Worm (Caenorhabditis elegans) whole organism, young adult: Measurements from ENCODE around the gene vha-15.

ENCODE experiments used
- B0019.2 ChIP-seq: fragments of 200-800 bp; sonication (Bioruptor generic); conservative IDR thresholded peaks from 2 replicates; pipeline ENCODE4 v1.3.6; 2022; ENCODE audit warnings: missing genetic modification reagents, missing genetic modification characterization, missing compliant biosample characterization
- B0035.1 ChIP-seq: sonication (generic microtip); optimal IDR thresholded peaks from 2 replicates; lab custom pipeline; 2016; ENCODE audit warnings: missing genetic modification characterization, mild to moderate bottlenecking, missing compliant biosample characterization, missing genotype, missing genetic modification reagents
- B0261.1 ChIP-seq: sonication (generic microtip); optimal IDR thresholded peaks from 2 replicates; lab custom pipeline; 2016; ENCODE audit warnings: mild to moderate bottlenecking, missing genetic modification characterization, moderate library complexity, missing compliant biosample characterization
- C17E4.6 ChIP-seq: fragments of 200-800 bp; sonication (Bioruptor generic); IDR thresholded peaks from 2 replicates; pipeline ENCODE4 v1.3.6; 2022; ENCODE audit warnings: missing genetic modification reagents, missing genetic modification characterization, missing compliant biosample characterization
- F10E7.11 ChIP-seq: sonication (generic microtip); optimal IDR thresholded peaks from 2 replicates; lab custom pipeline; 2017; ENCODE audit warnings: mild to moderate bottlenecking, missing genetic modification characterization, moderate library complexity, missing compliant biosample characterization
- F57A8.1 ChIP-seq: fragments of 200-800 bp; sonication (Bioruptor generic); optimal IDR thresholded peaks from 2 replicates; lab custom pipeline; 2018; ENCODE audit warnings: mild to moderate bottlenecking, missing genetic modification characterization, moderate library complexity, missing compliant biosample characterization
- F57C9.4 ChIP-seq: sonication (generic microtip); optimal IDR thresholded peaks from 2 replicates; lab custom pipeline; 2017; ENCODE audit warnings: mild to moderate bottlenecking, missing genetic modification characterization, missing compliant biosample characterization
- Y53F4B.3 ChIP-seq: fragments of 200-800 bp; sonication (Bioruptor generic); IDR thresholded peaks from 2 replicates; pipeline ENCODE4 v1.3.6; 2022; ENCODE audit warnings: missing genetic modification reagents, missing genetic modification characterization, missing compliant biosample characterization
- Y53G8AR.9 ChIP-seq: fragments of 200-800 bp; sonication (Bioruptor generic); conservative IDR thresholded peaks from 2 replicates; pipeline ENCODE4 v1.3.6; 2022; ENCODE audit warnings: missing genetic modification reagents, missing genetic modification characterization, missing compliant biosample characterization
- Y79H2A.3 ChIP-seq: fragments of 200-800 bp; sonication (Bioruptor generic); conservative IDR thresholded peaks from 2 replicates; pipeline ENCODE4 v1.3.6; 2022; ENCODE audit warnings: missing genetic modification reagents, missing genetic modification characterization, missing compliant biosample characterization
- Y95B8A.8 ChIP-seq: fragments of 200-800 bp; sonication (Bioruptor generic); IDR thresholded peaks from 2 replicates; pipeline ENCODE4 v1.3.6; 2022; ENCODE audit warnings: missing genetic modification reagents, missing genetic modification characterization, missing compliant biosample characterization
- akir-1 ChIP-seq: fragments of 200-800 bp; sonication (Bioruptor generic); optimal IDR thresholded peaks from 2 replicates; lab custom pipeline; 2018; ENCODE audit warnings: mild to moderate bottlenecking, missing genetic modification characterization, moderate library complexity, missing compliant biosample characterization
- ama-1 ChIP-seq, 3 experiments: fragments of 150-350 bp in 1 of 3; sonication (generic microtip) in 2 of 3; optimal IDR thresholded peaks; 2 replicates each; lab custom pipeline; 2014 to 2018; ENCODE audit warnings: missing biosample characterization in 2 of 3, missing genetic modification characterization in 2 of 3, missing genetic modification reagents in 2 of 3
- attf-3 ChIP-seq: fragments of 200-800 bp; sonication (Bioruptor generic); conservative IDR thresholded peaks from 2 replicates; pipeline ENCODE4 v1.3.6; 2022; ENCODE audit warnings: missing genetic modification reagents, missing genetic modification characterization, missing compliant biosample characterization
- bed-1 ChIP-seq: fragments of 200-800 bp; sonication (Bioruptor generic); IDR thresholded peaks from 2 replicates; pipeline ENCODE4 v1.3.6; 2022; ENCODE audit warnings: missing genetic modification reagents, missing genetic modification characterization, missing compliant biosample characterization
- ccch-3 ChIP-seq: fragments of 200-800 bp; sonication (Bioruptor generic); optimal IDR thresholded peaks from 2 replicates; lab custom pipeline; 2018; ENCODE audit warnings: mild to moderate bottlenecking, missing genetic modification characterization, missing compliant biosample characterization
- cebp-1 ChIP-seq, 2 experiments: fragments of 200-800 bp in 1 of 2; sonication (Bioruptor generic) in 1 of 2; sonication (generic microtip) in 1 of 2; IDR thresholded peaks in 1 of 2; optimal IDR thresholded peaks in 1 of 2; 2 replicates each; pipeline versions ENCODE4 v1.3.6 to Lab custom; 2017 to 2022; ENCODE audit warnings: missing compliant biosample characterization in 2 of 2, missing genetic modification characterization in 2 of 2, mild to moderate bottlenecking in 1 of 2, missing genetic modification reagents in 1 of 2, moderate library complexity in 1 of 2
- ceh-100 ChIP-seq: fragments of 200-800 bp; sonication (Bioruptor generic); IDR thresholded peaks from 2 replicates; pipeline ENCODE4 v1.3.6; 2022; ENCODE audit warnings: missing genetic modification reagents, missing genetic modification characterization, missing compliant biosample characterization
- ceh-58 ChIP-seq: fragments of 200-800 bp; sonication (Bioruptor generic); IDR thresholded peaks from 2 replicates; pipeline ENCODE4 v1.3.6; 2022; ENCODE audit warnings: missing genetic modification characterization, missing compliant biosample characterization
- efl-1 ChIP-seq: fragments of 150-350 bp; optimal IDR thresholded peaks from 2 replicates; lab custom pipeline; 2014; ENCODE audit warnings: missing biosample characterization, missing genetic modification reagents, missing genetic modification characterization
- egl-18 ChIP-seq: fragments of 200-800 bp; sonication (Bioruptor generic); IDR thresholded peaks from 2 replicates; pipeline ENCODE4 v1.3.6; 2022; ENCODE audit warnings: missing genetic modification reagents, missing genetic modification characterization, missing compliant biosample characterization
- ekl-4 ChIP-seq: fragments of 200-800 bp; sonication (Bioruptor generic); IDR thresholded peaks from 2 replicates; pipeline ENCODE4 v1.3.6; 2022; ENCODE audit warnings: missing genetic modification reagents, missing genetic modification characterization, missing compliant biosample characterization
- fkh-3 ChIP-seq: sonication (generic microtip); optimal IDR thresholded peaks from 2 replicates; lab custom pipeline; 2016; ENCODE audit warnings: mild to moderate bottlenecking, missing genetic modification characterization, missing compliant biosample characterization
- gei-17 ChIP-seq: fragments of 200-800 bp; sonication (Bioruptor generic); optimal IDR thresholded peaks from 2 replicates; lab custom pipeline; 2018; ENCODE audit warnings: mild to moderate bottlenecking, missing genetic modification characterization, missing compliant biosample characterization
- him-1 ChIP-seq: sonication (generic microtip); optimal IDR thresholded peaks from 2 replicates; lab custom pipeline; 2016; ENCODE audit warnings: missing genotype, missing genetic modification reagents, missing genetic modification characterization, missing compliant biosample characterization
- hlh-12 ChIP-seq: sonication (generic microtip); optimal IDR thresholded peaks from 2 replicates; lab custom pipeline; 2016; ENCODE audit warnings: missing genetic modification characterization, missing compliant biosample characterization
- hlh-26 ChIP-seq: fragments of 200-800 bp; sonication (Bioruptor generic); conservative IDR thresholded peaks from 2 replicates; pipeline ENCODE4 v1.3.6; 2022; ENCODE audit warnings: missing genetic modification reagents, missing genetic modification characterization, missing compliant biosample characterization
- let-526 ChIP-seq: fragments of 200-800 bp; sonication (Bioruptor generic); IDR thresholded peaks from 2 replicates; pipeline ENCODE4 v1.3.6; 2022; ENCODE audit warnings: missing genetic modification reagents, missing genetic modification characterization, missing compliant biosample characterization
- lin-35 ChIP-seq, 3 experiments: fragments of 150-350 bp in 2 of 3; sonication (generic microtip) in 1 of 3; optimal IDR thresholded peaks; 2 replicates each; lab custom pipeline; 2014 to 2018; ENCODE audit warnings: missing biosample characterization in 3 of 3, missing genetic modification characterization in 3 of 3, missing genetic modification reagents in 3 of 3
- madf-3 ChIP-seq: fragments of 200-800 bp; sonication (Bioruptor generic); IDR thresholded peaks from 2 replicates; pipeline ENCODE4 v1.3.6; 2022; ENCODE audit warnings: missing genetic modification reagents, missing genetic modification characterization, missing compliant biosample characterization
- madf-6 ChIP-seq: fragments of 200-800 bp; sonication (Bioruptor generic); IDR thresholded peaks from 2 replicates; pipeline ENCODE4 v1.3.6; 2022; ENCODE audit warnings: missing genetic modification reagents, missing genetic modification characterization, missing compliant biosample characterization
- mcd-1 ChIP-seq: fragments of 200-800 bp; sonication (Bioruptor generic); IDR thresholded peaks from 2 replicates; pipeline ENCODE4 v1.3.6; 2022; ENCODE audit warnings: missing genetic modification reagents, missing genetic modification characterization, missing compliant biosample characterization
- mxl-1 ChIP-seq: sonication (generic microtip); optimal IDR thresholded peaks from 2 replicates; lab custom pipeline; 2016; ENCODE audit warnings: missing genetic modification characterization, missing compliant biosample characterization
- nfya-1 ChIP-seq: sonication (generic microtip); optimal IDR thresholded peaks from 2 replicates; lab custom pipeline; 2017; ENCODE audit warnings: antibody characterized with exemption, missing compliant biosample characterization, missing genetic modification characterization, borderline replicate concordance; ENCODE audit not compliant: insufficient read depth
- nhr-80 ChIP-seq: sonication (generic microtip); optimal IDR thresholded peaks from 2 replicates; lab custom pipeline; 2016; ENCODE audit warnings: missing genetic modification characterization, missing compliant biosample characterization
- pbrm-1 ChIP-seq: fragments of 200-800 bp; sonication (Bioruptor generic); IDR thresholded peaks from 2 replicates; pipeline ENCODE4 v1.3.6; 2022; ENCODE audit warnings: missing genetic modification reagents, missing genetic modification characterization, missing compliant biosample characterization
- tbp1 ChIP-seq: fragments of 200-800 bp; sonication (Bioruptor generic); optimal IDR thresholded peaks from 2 replicates; lab custom pipeline; 2018; ENCODE audit warnings: mild to moderate bottlenecking, missing genetic modification characterization, missing compliant biosample characterization
- tlf-1 ChIP-seq: fragments of 200-800 bp; sonication (Bioruptor generic); optimal IDR thresholded peaks from 2 replicates; lab custom pipeline; 2018; ENCODE audit warnings: mild to moderate bottlenecking, missing genetic modification characterization, missing compliant biosample characterization
- ztf-26 ChIP-seq: sonication (generic microtip); optimal IDR thresholded peaks from 2 replicates; lab custom pipeline; 2017; ENCODE audit warnings: missing genetic modification characterization, missing compliant biosample characterization

vha-15 gene

ce11 chrX:2191925-2192554 lies 45.7 kb upstream of the vha-15 start, which contains the start of gene gap-1:
TSS of gene gap-1 (plus strand) at chrX:2192504.
- TF ChIP-seq mxl-1 (tag; lab: Kevin White, UChicago) = no peak
- TF ChIP-seq F57C9.4 (tag; lab: Kevin White, UChicago) = no peak
- no peak for TF ChIP-seq Y53G8AR.9 (GFP tag; lab: Robert Waterston, UW)

- TF ChIP-seq ceh-58 (GFP tag; lab: Robert Waterston, UW) (no peak), Y95B8A.8 (GFP tag; lab: Robert Waterston, UW) (no peak), egl-18 (GFP tag; lab: Robert Waterston, UW) (no peak), nfya-1 (tag; lab: Kevin White, UChicago) (no peak), C17E4.6 (GFP tag; lab: Robert Waterston, UW) (no peak), ama-1 (optimal IDR thresholded peaks at IDR 0.05; lab: Kevin White, UChicago) (no peak), ama-1 (GFP tag; optimal IDR thresholded peaks at IDR 0.05; lab: Kevin White, UChicago) (no peak), hlh-12 (tag; lab: Kevin White, UChicago) (no peak)
- TF ChIP-seq, all 124 proteins: peak for 0
Observed at ce11 chrX:2197444-2197843, 40.3 kb upstream of the vha-15 start.

- TF ChIP-seq madf-3 (GFP tag; lab: Robert Waterston, UW) (no peak), B0019.2 (no peak), akir-1 (no peak), him-1 (no peak)
Observed at ce11 chrX:2199140-2199539, 38.6 kb upstream of the vha-15 start, which contains the start of gene T24C12.1. TSS of gene T24C12.1 (plus strand) at chrX:2199440.

- TF ChIP-seq gei-17 (GFP tag; lab: Kevin White, UChicago) (no peak), nhr-80 (tag; lab: Kevin White, UChicago) (peak; percentile 79), mcd-1 (GFP tag; lab: Robert Waterston, UW) (no peak), tlf-1 (GFP tag; lab: Kevin White, UChicago) (no peak), fkh-3 (tag; lab: Kevin White, UChicago) (no peak)
Observed at ce11 chrX:2203760-2204159, 34.0 kb upstream of the vha-15 start, which contains the start of gene T24C12.3. TSS of gene T24C12.3 (minus strand) at chrX:2203893.

- TF ChIP-seq attf-3 (GFP tag; lab: Robert Waterston, UW) (no peak), B0261.1 (tag; lab: Kevin White, UChicago) (no peak), bed-1 (GFP tag; lab: Robert Waterston, UW) (no peak), Y53G8AR.9 (GFP tag; lab: Robert Waterston, UW) (no peak), ekl-4 (GFP tag; lab: Robert Waterston, UW) (no peak), ztf-26 (tag; lab: Kevin White, UChicago) (no peak), lin-35 (GFP tag; optimal IDR thresholded peaks at IDR 0.05; lab: Kevin White, UChicago) (no peak), gei-17 (GFP tag; lab: Kevin White, UChicago) (no peak), F10E7.11 (no peak)
- TF ChIP-seq, all 124 proteins: peak for 0
Observed at ce11 chrX:2204963-2205362, 32.7 kb upstream of the vha-15 start, which contains the start of gene T24C12.4. TSS of gene T24C12.4 (minus strand) at chrX:2205063.

ce11 chrX:2208391-2208790 lies 29.3 kb upstream of the vha-15 start:
- TF ChIP-seq pbrm-1 (no peak), Y79H2A.3 (GFP tag; lab: Robert Waterston, UW) (no peak), cebp-1 (GFP tag; IDR thresholded peaks at IDR 0.05; lab: Robert Waterston, UW) (no peak), cebp-1 (tag; optimal IDR thresholded peaks at IDR 0.05; lab: Kevin White, UChicago) (no peak), madf-6 (GFP tag; lab: Robert Waterston, UW) (no peak), ccch-3 (GFP tag; lab: Kevin White, UChicago) (no peak), let-526 (GFP tag; lab: Robert Waterston, UW) (no peak), F57A8.1 (GFP tag; lab: Kevin White, UChicago) (no peak), ceh-100 (no peak), madf-3 (GFP tag; lab: Robert Waterston, UW) (no peak), B0035.1 (no peak), Y53F4B.3 (GFP tag; lab: Robert Waterston, UW) (no peak), hlh-26 (no peak), Y95B8A.8 (GFP tag; lab: Robert Waterston, UW) (no peak), tbp1 (GFP tag; lab: Kevin White, UChicago) (no peak), efl-1 (GFP tag; lab: Kevin White, UChicago) (no peak)
